Worm (Caenorhabditis elegans) whole organism, L2 larva: Measurements from ENCODE around the gene B0280.17.
A peak's percentile ranks its signal among the peaks of the same experiment; 100 is the strongest.

Experiments used
- C34F6.9 ChIP-seq: fragments of 150-350 bp; optimal IDR thresholded peaks from 2 replicates; lab custom pipeline; 2014; ENCODE audit warnings: missing biosample characterization, missing genetic modification characterization
- Y55F3AM.14 ChIP-seq: fragments of 200-800 bp; sonication (Bioruptor generic); optimal IDR thresholded peaks from 2 replicates; lab custom pipeline; 2018; ENCODE audit warnings: mild to moderate bottlenecking, missing genetic modification characterization, missing compliant biosample characterization
- ZK546.5 ChIP-seq: sonication (generic microtip); optimal IDR thresholded peaks from 2 replicates; lab custom pipeline; 2017; ENCODE audit warnings: missing biosample characterization, missing genetic modification characterization
- alr-1 ChIP-seq: fragments of 150-350 bp; optimal IDR thresholded peaks from 2 replicates; lab custom pipeline; 2014; ENCODE audit warnings: missing biosample characterization, missing genetic modification characterization
- aly-2 ChIP-seq: fragments of 150-350 bp; optimal IDR thresholded peaks from 2 replicates; lab custom pipeline; 2014; ENCODE audit warnings: missing biosample characterization, missing genetic modification characterization
- ama-1 ChIP-seq: fragments of 150-350 bp; optimal IDR thresholded peaks from 2 replicates; lab custom pipeline; 2018; ENCODE audit warnings: inconsistent platforms
- blmp-1 ChIP-seq: sonication (generic microtip); optimal IDR thresholded peaks from 2 replicates; lab custom pipeline; 2017; ENCODE audit warnings: missing genetic modification characterization, mild to moderate bottlenecking, missing compliant biosample characterization, antibody characterized with exemption, moderate library complexity; ENCODE audit not compliant: insufficient read depth
- ceh-16 ChIP-seq: fragments of 150-350 bp; optimal IDR thresholded peaks from 2 replicates; lab custom pipeline; 2014; ENCODE audit warnings: missing biosample characterization, missing genetic modification characterization
- crh-2 ChIP-seq: sonication (generic microtip); optimal IDR thresholded peaks from 2 replicates; lab custom pipeline; 2017; ENCODE audit warnings: missing biosample characterization, missing genetic modification characterization
- dmd-4 ChIP-seq: sonication (generic microtip); optimal IDR thresholded peaks from 2 replicates; lab custom pipeline; 2017; ENCODE audit warnings: missing biosample characterization, missing genetic modification characterization
- egl-27 ChIP-seq: sonication (generic microtip); optimal IDR thresholded peaks from 3 replicates; lab custom pipeline; 2017; ENCODE audit warnings: missing biosample characterization, missing genetic modification reagents, missing genetic modification characterization
- fos-1 ChIP-seq: fragments of 150-350 bp; optimal IDR thresholded peaks from 2 replicates; lab custom pipeline; 2014; ENCODE audit warnings: missing biosample characterization, missing genetic modification characterization
- lin-39 ChIP-seq: fragments of 150-350 bp; optimal IDR thresholded peaks from 2 replicates; lab custom pipeline; 2014; ENCODE audit warnings: missing biosample characterization, missing genetic modification reagents, missing genetic modification characterization
- lsy-2 ChIP-seq, 2 experiments: fragments of 150-350 bp in 1 of 2; sonication (generic microtip) in 1 of 2; optimal IDR thresholded peaks; 2 replicates each; lab custom pipeline; 2014 to 2017; ENCODE audit warnings: missing biosample characterization in 2 of 2, missing genetic modification characterization in 2 of 2
- mab-5 ChIP-seq: fragments of 150-350 bp; optimal IDR thresholded peaks from 2 replicates; lab custom pipeline; 2014; ENCODE audit warnings: missing biosample characterization, missing genetic modification characterization
- mbf-1 ChIP-seq: sonication (generic microtip); optimal IDR thresholded peaks from 2 replicates; lab custom pipeline; 2017; ENCODE audit warnings: missing biosample characterization, missing genetic modification characterization
- mdl-1 ChIP-seq, 2 experiments: fragments of 150-350 bp in 1 of 2; sonication (generic microtip) in 1 of 2; optimal IDR thresholded peaks; 2 replicates each; lab custom pipeline; 2017; ENCODE audit warnings: missing biosample characterization in 2 of 2, missing genetic modification characterization in 2 of 2
- nhr-10 ChIP-seq: sonication (generic microtip); optimal IDR thresholded peaks from 2 replicates; lab custom pipeline; 2017; ENCODE audit warnings: missing biosample characterization, missing genetic modification characterization
- nhr-11 ChIP-seq: fragments of 150-350 bp; optimal IDR thresholded peaks from 2 replicates; lab custom pipeline; 2014; ENCODE audit warnings: missing biosample characterization, missing genetic modification characterization
- nhr-12 ChIP-seq: fragments of 150-350 bp; optimal IDR thresholded peaks from 2 replicates; lab custom pipeline; 2014; ENCODE audit warnings: missing biosample characterization, missing genetic modification characterization
- nhr-21 ChIP-seq: fragments of 150-350 bp; optimal IDR thresholded peaks from 2 replicates; lab custom pipeline; 2014; ENCODE audit warnings: missing biosample characterization, missing genetic modification characterization
- nhr-23 ChIP-seq: fragments of 150-350 bp; optimal IDR thresholded peaks from 2 replicates; lab custom pipeline; 2014; ENCODE audit warnings: missing biosample characterization, missing genetic modification reagents, missing genetic modification characterization
- nhr-25 ChIP-seq: fragments of 150-350 bp; sonication (generic microtip); optimal IDR thresholded peaks from 3 replicates; lab custom pipeline; 2014; ENCODE audit warnings: missing biosample characterization, missing genetic modification characterization
- nhr-6 ChIP-seq: fragments of 150-350 bp; optimal IDR thresholded peaks from 2 replicates; lab custom pipeline; 2014; ENCODE audit warnings: missing biosample characterization, missing genetic modification characterization
- peb-1 ChIP-seq: fragments of 150-350 bp; optimal IDR thresholded peaks from 2 replicates; lab custom pipeline; 2014; ENCODE audit warnings: missing biosample characterization, missing genetic modification characterization
- sem-4 ChIP-seq: fragments of 150-350 bp; optimal IDR thresholded peaks from 2 replicates; lab custom pipeline; 2014; ENCODE audit warnings: missing biosample characterization, missing genetic modification reagents, missing genetic modification characterization
- sma-3 ChIP-seq: sonication (generic microtip); optimal IDR thresholded peaks from 2 replicates; lab custom pipeline; 2016; ENCODE audit warnings: missing genetic modification reagents, missing genetic modification characterization, missing compliant biosample characterization
- sma-9 ChIP-seq, 2 experiments: fragments of 150-350 bp in 1 of 2; sonication (generic microtip) in 1 of 2; optimal IDR thresholded peaks; 2 replicates each; lab custom pipeline; 2014 to 2016; ENCODE audit warnings: missing genetic modification characterization in 2 of 2, mild to moderate bottlenecking in 1 of 2, missing biosample characterization in 1 of 2, missing compliant biosample characterization in 1 of 2, missing genetic modification reagents in 1 of 2, moderate library complexity in 1 of 2
- snpc-4 ChIP-seq: fragments of 150-350 bp; optimal IDR thresholded peaks from 2 replicates; lab custom pipeline; 2014; ENCODE audit warnings: missing biosample characterization, missing genetic modification characterization
- unc-39 ChIP-seq: fragments of 150-350 bp; optimal IDR thresholded peaks from 2 replicates; lab custom pipeline; 2014; ENCODE audit warnings: missing biosample characterization, missing genetic modification characterization
- unc-55 ChIP-seq: fragments of 150-350 bp; sonication (generic microtip); optimal IDR thresholded peaks from 3 replicates; lab custom pipeline; 2014; ENCODE audit warnings: missing biosample characterization, missing genetic modification reagents, missing genetic modification characterization
- ztf-11 ChIP-seq: sonication (generic microtip); optimal IDR thresholded peaks from 2 replicates; lab custom pipeline; 2017; ENCODE audit warnings: missing biosample characterization, missing genetic modification characterization
- ztf-4 ChIP-seq: fragments of 150-350 bp; optimal IDR thresholded peaks from 2 replicates; lab custom pipeline; 2014; ENCODE audit warnings: missing biosample characterization, missing genetic modification characterization

Gene B0280.17

ce11 chrIII:7179538-7180301, 43.8 kb upstream of the B0280.17 start, which contains the start of the genes rps-14 and rpl-36 (continued):
- TF ChIP-seq sma-9 (GFP tag; optimal IDR thresholded peaks at IDR 0.05; lab: Kevin White, UChicago) (peak; percentile 88), sma-9 (tag; optimal IDR thresholded peaks at IDR 0.05; lab: Kevin White, UChicago) (no peak), Y55F3AM.14 (no peak), nhr-23 (tag; lab: Kevin White, UChicago) (no peak)

- TF ChIP-seq mbf-1 (tag; lab: Kevin White, UChicago) (no peak), nhr-21 (tag; lab: Kevin White, UChicago) (no peak), nhr-12 (tag; lab: Kevin White, UChicago) (no peak), unc-55 (GFP tag; lab: Kevin White, UChicago) (no peak), nhr-25 (tag; lab: Kevin White, UChicago) (no peak), sem-4 (tag; lab: Kevin White, UChicago) (no peak), blmp-1 (no peak), aly-2 (tag; lab: Kevin White, UChicago) (no peak), sma-9 (GFP tag; optimal IDR thresholded peaks at IDR 0.05; lab: Kevin White, UChicago) (no peak), sma-9 (tag; optimal IDR thresholded peaks at IDR 0.05; lab: Kevin White, UChicago) (no peak), ZK546.5 (tag; lab: Kevin White, UChicago) (no peak), ama-1 (lab: Kevin White, UChicago) (no peak)
Measured at ce11 chrIII:7178497-7178896, 42.6 kb upstream of the B0280.17 start.

ce11 chrIII:7170090-7170489, 34.2 kb upstream of the B0280.17 start:
- TF ChIP-seq peb-1 (tag; lab: Kevin White, UChicago), result no peak
- TF ChIP-seq unc-39 (tag; lab: Kevin White, UChicago), result no peak
- no peak for TF ChIP-seq C34F6.9
- no peak for TF ChIP-seq unc-55 (GFP tag; lab: Kevin White, UChicago)
- TF ChIP-seq nhr-6 (tag; lab: Kevin White, UChicago), result no peak
- TF ChIP-seq ztf-4 (tag; lab: Kevin White, UChicago), result no peak
- TF ChIP-seq alr-1 (tag; lab: Kevin White, UChicago), result no peak
- TF ChIP-seq mdl-1 (tag; optimal IDR thresholded peaks at IDR 0.05; lab: Kevin White, UChicago), result no peak
- TF ChIP-seq fos-1 (tag; lab: Kevin White, UChicago), result no peak
- no peak for TF ChIP-seq nhr-10 (tag; lab: Kevin White, UChicago)
- no peak for TF ChIP-seq lin-39 (tag; lab: Kevin White, UChicago)
- no peak for TF ChIP-seq nhr-11
- TF ChIP-seq blmp-1, result no peak
- TF ChIP-seq crh-2 (tag; lab: Kevin White, UChicago), result no peak
- no peak for TF ChIP-seq snpc-4 (tag; lab: Kevin White, UChicago)
- TF ChIP-seq nhr-23 (tag; lab: Kevin White, UChicago), result no peak
- no peak for TF ChIP-seq lsy-2 (tag; optimal IDR thresholded peaks at IDR 0.05; lab: Kevin White, UChicago)
- TF ChIP-seq aly-2 (tag; lab: Kevin White, UChicago), result no peak
- no peak for TF ChIP-seq mab-5 (tag; lab: Kevin White, UChicago)

- TF ChIP-seq egl-27 (tag; lab: Kevin White, UChicago), result no peak
- TF ChIP-seq lsy-2 (tag; optimal IDR thresholded peaks at IDR 0.05; lab: Kevin White, UChicago), result no peak
- TF ChIP-seq sma-3 (GFP tag; lab: Kevin White, UChicago), result no peak
- TF ChIP-seq ceh-16 (tag; lab: Kevin White, UChicago), result no peak
- no peak for TF ChIP-seq nhr-10 (tag; lab: Kevin White, UChicago)
- TF ChIP-seq dmd-4 (tag; lab: Kevin White, UChicago), result no peak
- TF ChIP-seq mbf-1 (tag; lab: Kevin White, UChicago), result no peak
- no peak for TF ChIP-seq blmp-1
- no peak for TF ChIP-seq ztf-11 (tag; lab: Kevin White, UChicago)
- no peak for TF ChIP-seq ama-1 (lab: Kevin White, UChicago)
- TF ChIP-seq lin-39 (tag; lab: Kevin White, UChicago), result no peak
- no peak for TF ChIP-seq nhr-21 (tag; lab: Kevin White, UChicago)
- TF ChIP-seq peb-1 (tag; lab: Kevin White, UChicago), result no peak
- no peak for TF ChIP-seq sem-4 (tag; lab: Kevin White, UChicago)
- no peak for TF ChIP-seq mab-5 (tag; lab: Kevin White, UChicago)
- TF ChIP-seq sma-9 (GFP tag; optimal IDR thresholded peaks at IDR 0.05; lab: Kevin White, UChicago), result no peak
- no peak for TF ChIP-seq sma-9 (tag; optimal IDR thresholded peaks at IDR 0.05; lab: Kevin White, UChicago)
Measured at ce11 chrIII:7167568-7167937, 31.6 kb upstream of the B0280.17 start, which contains the start of gene acs-4. TSS of gene acs-4 (plus strand) at chrIII:7167838.
